Worm (Caenorhabditis elegans) whole organism, L2 larva: Measurements from ENCODE around the gene srz-83.
A peak's percentile ranks its signal among the peaks of the same experiment; 100 is the strongest.

ENCODE experiments used
- C34F6.9 ChIP-seq: fragments of 150-350 bp; optimal IDR thresholded peaks from 2 replicates; lab custom pipeline; 2014; ENCODE audit warnings: missing biosample characterization, missing genetic modification characterization
- F13H6.1 ChIP-seq: sonication (generic microtip); optimal IDR thresholded peaks from 2 replicates; lab custom pipeline; 2016; ENCODE audit warnings: missing genetic modification characterization, missing compliant biosample characterization
- Y55F3AM.14 ChIP-seq: fragments of 200-800 bp; sonication (Bioruptor generic); optimal IDR thresholded peaks from 2 replicates; lab custom pipeline; 2018; ENCODE audit warnings: mild to moderate bottlenecking, missing genetic modification characterization, missing compliant biosample characterization
- ZK546.5 ChIP-seq: sonication (generic microtip); optimal IDR thresholded peaks from 2 replicates; lab custom pipeline; 2017; ENCODE audit warnings: missing biosample characterization, missing genetic modification characterization
- alr-1 ChIP-seq: fragments of 150-350 bp; optimal IDR thresholded peaks from 2 replicates; lab custom pipeline; 2014; ENCODE audit warnings: missing biosample characterization, missing genetic modification characterization
- aly-2 ChIP-seq: fragments of 150-350 bp; optimal IDR thresholded peaks from 2 replicates; lab custom pipeline; 2014; ENCODE audit warnings: missing biosample characterization, missing genetic modification characterization
- ceh-82 ChIP-seq: fragments of 150-350 bp; optimal IDR thresholded peaks from 2 replicates; lab custom pipeline; 2014; ENCODE audit warnings: missing biosample characterization, missing genetic modification characterization
- crh-2 ChIP-seq: sonication (generic microtip); optimal IDR thresholded peaks from 2 replicates; lab custom pipeline; 2017; ENCODE audit warnings: missing biosample characterization, missing genetic modification characterization
- egl-27 ChIP-seq: sonication (generic microtip); optimal IDR thresholded peaks from 3 replicates; lab custom pipeline; 2017; ENCODE audit warnings: missing biosample characterization, missing genetic modification reagents, missing genetic modification characterization
- fos-1 ChIP-seq: fragments of 150-350 bp; optimal IDR thresholded peaks from 2 replicates; lab custom pipeline; 2014; ENCODE audit warnings: missing biosample characterization, missing genetic modification characterization
- gmeb-1 ChIP-seq: fragments of 150-350 bp; optimal IDR thresholded peaks from 2 replicates; lab custom pipeline; 2014; ENCODE audit warnings: missing biosample characterization, missing genetic modification characterization
- lin-11 ChIP-seq: fragments of 150-350 bp; sonication (generic microtip); optimal IDR thresholded peaks from 2 replicates; lab custom pipeline; 2014; ENCODE audit warnings: missing biosample characterization, missing genetic modification characterization, inconsistent platforms, mixed read lengths
- lin-13 ChIP-seq: fragments of 150-350 bp; optimal IDR thresholded peaks from 2 replicates; lab custom pipeline; 2014; ENCODE audit warnings: missing biosample characterization, missing genetic modification reagents, missing genetic modification characterization
- lin-39 ChIP-seq: fragments of 150-350 bp; optimal IDR thresholded peaks from 2 replicates; lab custom pipeline; 2014; ENCODE audit warnings: missing biosample characterization, missing genetic modification reagents, missing genetic modification characterization
- lsy-2 ChIP-seq, 2 experiments: fragments of 150-350 bp in 1 of 2; sonication (generic microtip) in 1 of 2; optimal IDR thresholded peaks; 2 replicates each; lab custom pipeline; 2014 to 2017; ENCODE audit warnings: missing biosample characterization in 2 of 2, missing genetic modification characterization in 2 of 2
- mab-5 ChIP-seq: fragments of 150-350 bp; optimal IDR thresholded peaks from 2 replicates; lab custom pipeline; 2014; ENCODE audit warnings: missing biosample characterization, missing genetic modification characterization
- mbf-1 ChIP-seq: sonication (generic microtip); optimal IDR thresholded peaks from 2 replicates; lab custom pipeline; 2017; ENCODE audit warnings: missing biosample characterization, missing genetic modification characterization
- mdl-1 ChIP-seq, 2 experiments: fragments of 150-350 bp in 1 of 2; sonication (generic microtip) in 1 of 2; optimal IDR thresholded peaks; 2 replicates each; lab custom pipeline; 2017; ENCODE audit warnings: missing biosample characterization in 2 of 2, missing genetic modification characterization in 2 of 2
- nhr-10 ChIP-seq: sonication (generic microtip); optimal IDR thresholded peaks from 2 replicates; lab custom pipeline; 2017; ENCODE audit warnings: missing biosample characterization, missing genetic modification characterization
- nhr-11 ChIP-seq: fragments of 150-350 bp; optimal IDR thresholded peaks from 2 replicates; lab custom pipeline; 2014; ENCODE audit warnings: missing biosample characterization, missing genetic modification characterization
- nhr-129 ChIP-seq: fragments of 150-350 bp; optimal IDR thresholded peaks from 2 replicates; lab custom pipeline; 2014; ENCODE audit warnings: missing biosample characterization, missing genetic modification characterization
- nhr-21 ChIP-seq: fragments of 150-350 bp; optimal IDR thresholded peaks from 2 replicates; lab custom pipeline; 2014; ENCODE audit warnings: missing biosample characterization, missing genetic modification characterization
- nhr-25 ChIP-seq: fragments of 150-350 bp; sonication (generic microtip); optimal IDR thresholded peaks from 3 replicates; lab custom pipeline; 2014; ENCODE audit warnings: missing biosample characterization, missing genetic modification characterization
- nhr-6 ChIP-seq: fragments of 150-350 bp; optimal IDR thresholded peaks from 2 replicates; lab custom pipeline; 2014; ENCODE audit warnings: missing biosample characterization, missing genetic modification characterization
- nhr-77 ChIP-seq: fragments of 150-350 bp; optimal IDR thresholded peaks from 2 replicates; lab custom pipeline; 2014; ENCODE audit warnings: missing biosample characterization, missing genetic modification characterization
- sem-4 ChIP-seq: fragments of 150-350 bp; optimal IDR thresholded peaks from 2 replicates; lab custom pipeline; 2014; ENCODE audit warnings: missing biosample characterization, missing genetic modification reagents, missing genetic modification characterization
- skn-1 ChIP-seq: sonication (generic microtip); optimal IDR thresholded peaks from 2 replicates; lab custom pipeline; 2017; ENCODE audit warnings: missing biosample characterization, missing genetic modification characterization
- sma-9 ChIP-seq, 2 experiments: fragments of 150-350 bp in 1 of 2; sonication (generic microtip) in 1 of 2; optimal IDR thresholded peaks; 2 replicates each; lab custom pipeline; 2014 to 2016; ENCODE audit warnings: missing genetic modification characterization in 2 of 2, mild to moderate bottlenecking in 1 of 2, missing biosample characterization in 1 of 2, missing compliant biosample characterization in 1 of 2, missing genetic modification reagents in 1 of 2, moderate library complexity in 1 of 2
- snpc-4 ChIP-seq: fragments of 150-350 bp; optimal IDR thresholded peaks from 2 replicates; lab custom pipeline; 2014; ENCODE audit warnings: missing biosample characterization, missing genetic modification characterization
- unc-55 ChIP-seq: fragments of 150-350 bp; sonication (generic microtip); optimal IDR thresholded peaks from 3 replicates; lab custom pipeline; 2014; ENCODE audit warnings: missing biosample characterization, missing genetic modification reagents, missing genetic modification characterization
- unc-62 ChIP-seq: fragments of 150-350 bp; optimal IDR thresholded peaks from 2 replicates; lab custom pipeline; 2014; ENCODE audit warnings: missing biosample characterization, missing genetic modification reagents, missing genetic modification characterization
- zag-1 ChIP-seq: fragments of 150-350 bp; optimal IDR thresholded peaks from 2 replicates; lab custom pipeline; 2014; ENCODE audit warnings: missing biosample characterization, missing genetic modification characterization
- ztf-1 ChIP-seq: fragments of 200-800 bp; sonication (Bioruptor generic); conservative IDR thresholded peaks from 2 replicates; pipeline ENCODE4 v1.3.6; 2022; ENCODE audit warnings: missing genetic modification characterization, missing compliant biosample characterization
- ztf-11 ChIP-seq: sonication (generic microtip); optimal IDR thresholded peaks from 2 replicates; lab custom pipeline; 2017; ENCODE audit warnings: missing biosample characterization, missing genetic modification characterization
- ztf-4 ChIP-seq: fragments of 150-350 bp; optimal IDR thresholded peaks from 2 replicates; lab custom pipeline; 2014; ENCODE audit warnings: missing biosample characterization, missing genetic modification characterization

Gene srz-83

DNA sequence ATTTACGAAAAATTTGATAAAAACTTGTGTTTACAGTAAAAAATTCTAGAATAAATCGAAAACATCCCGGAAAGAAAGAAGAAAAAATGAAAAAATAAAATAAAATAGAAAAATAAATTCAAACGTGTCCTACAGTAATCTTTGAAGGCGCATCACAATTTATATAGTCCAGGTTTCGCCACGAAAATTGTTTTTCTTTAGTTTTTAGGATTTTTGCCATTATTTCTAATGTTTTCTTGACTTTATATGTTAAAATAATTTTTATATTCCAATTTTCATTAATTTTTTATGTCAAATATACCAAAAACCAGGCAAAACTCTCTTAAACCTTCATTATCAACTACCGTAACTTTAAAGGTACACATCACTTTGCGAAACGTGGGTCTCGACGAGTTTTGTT lies 13.3 kb downstream of the srz-83 start:
- no peak for TF ChIP-seq unc-62 (GFP tag; lab: Kevin White, UChicago)
- no peak for TF ChIP-seq lin-13
- TF ChIP-seq unc-55 = no peak
- TF ChIP-seq mbf-1 (tag; lab: Kevin White, UChicago) = no peak
- no peak for TF ChIP-seq aly-2 (tag; lab: Kevin White, UChicago)
- TF ChIP-seq ztf-1 (GFP tag; lab: Robert Waterston, UW) = no peak
- TF ChIP-seq egl-27 (tag; lab: Kevin White, UChicago) = no peak
- no peak for TF ChIP-seq Y55F3AM.14 (GFP tag; lab: Kevin White, UChicago)
- TF ChIP-seq nhr-10 (tag; lab: Kevin White, UChicago) = no peak
- TF ChIP-seq nhr-6 (tag; lab: Kevin White, UChicago) = no peak
- TF ChIP-seq nhr-77 (tag; lab: Kevin White, UChicago) = no peak
- TF ChIP-seq ztf-4 = no peak
- no peak for TF ChIP-seq F13H6.1 (tag; lab: Kevin White, UChicago)
- TF ChIP-seq nhr-11 (tag; lab: Kevin White, UChicago) = no peak
- TF ChIP-seq fos-1 (tag; lab: Kevin White, UChicago) = no peak
- TF ChIP-seq mab-5 (tag; lab: Kevin White, UChicago) = no peak
- TF ChIP-seq lin-11 (tag; lab: Kevin White, UChicago) = no peak
- TF ChIP-seq lin-39 (tag; lab: Kevin White, UChicago) = no peak
- TF ChIP-seq, all 48 proteins: peak for 0

DNA sequence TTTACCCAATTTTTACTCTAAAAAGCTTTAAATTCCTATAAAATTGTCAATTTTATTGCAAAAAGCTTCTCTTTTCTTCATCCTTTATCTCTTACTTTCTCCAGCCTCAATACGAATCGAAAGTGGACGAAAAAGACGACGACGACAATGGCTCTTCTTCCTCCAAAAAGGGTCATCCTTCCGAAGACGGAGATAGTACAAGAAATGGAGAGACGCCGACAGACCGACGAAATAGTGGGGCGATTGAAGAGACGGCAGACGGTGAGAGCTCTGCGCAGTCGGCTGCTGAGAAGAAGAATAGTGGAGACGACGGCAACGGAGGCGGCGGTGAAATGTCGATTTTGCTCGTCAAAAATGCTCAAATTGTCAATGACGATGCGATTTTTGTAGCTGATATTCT lies 15.1 kb downstream of the srz-83 start:
- TF ChIP-seq sma-9 (GFP tag; optimal IDR thresholded peaks at IDR 0.05; lab: Kevin White, UChicago) = peak; percentile 8
- TF ChIP-seq sma-9 (tag; optimal IDR thresholded peaks at IDR 0.05; lab: Kevin White, UChicago) = no peak
- no peak for TF ChIP-seq Y55F3AM.14 (GFP tag; lab: Kevin White, UChicago)
- TF ChIP-seq nhr-11 (tag; lab: Kevin White, UChicago) = no peak
- peak; percentile 51 for TF ChIP-seq unc-55
- peak; percentile 53 for TF ChIP-seq zag-1 (tag; lab: Kevin White, UChicago)
- peak; percentile 35 for TF ChIP-seq egl-27 (tag; lab: Kevin White, UChicago)
- TF ChIP-seq nhr-77 (tag; lab: Kevin White, UChicago) = no peak
- TF ChIP-seq lin-11 (tag; lab: Kevin White, UChicago) = no peak
- TF ChIP-seq snpc-4 = peak; percentile 93
- peak; percentile 43 for TF ChIP-seq F13H6.1 (tag; lab: Kevin White, UChicago)
- peak; percentile 52 for TF ChIP-seq C34F6.9
- TF ChIP-seq sem-4 (tag; lab: Kevin White, UChicago) = peak; percentile 47
- TF ChIP-seq gmeb-1 (tag; lab: Kevin White, UChicago) = peak; percentile 29
- peak; percentile 20 to 62 for TF ChIP-seq lsy-2 (tag; optimal IDR thresholded peaks at IDR 0.05; lab: Kevin White, UChicago)
- TF ChIP-seq mab-5 (tag; lab: Kevin White, UChicago) = peak; percentile 24

DNA sequence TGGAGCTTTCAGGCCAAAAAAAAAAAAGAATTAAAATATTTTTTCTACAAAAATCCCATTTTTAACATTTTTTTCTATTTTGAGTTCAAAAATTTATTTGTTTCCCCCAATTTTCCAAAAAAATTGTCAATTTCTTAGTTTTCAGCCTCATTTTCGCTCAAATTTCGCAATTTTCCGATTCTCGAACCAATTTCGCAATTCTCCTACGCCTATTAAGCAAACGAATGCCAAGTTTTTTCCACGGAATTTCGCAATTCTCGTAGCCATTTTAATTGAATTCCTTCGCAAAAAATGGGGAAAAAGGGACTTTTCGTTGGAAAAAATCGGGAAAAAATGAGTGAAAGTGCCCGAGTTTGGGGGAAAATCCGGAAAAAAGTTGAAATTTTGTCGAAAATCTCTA lies 16.1 kb downstream of the srz-83 start:
- TF ChIP-seq mab-5 (tag; lab: Kevin White, UChicago) (no peak), ztf-11 (no peak), ceh-82 (peak; percentile 4), C34F6.9 (no peak), nhr-25 (tag; lab: Kevin White, UChicago) (no peak), skn-1 (tag; lab: Kevin White, UChicago) (no peak), unc-55 (peak; percentile 76), nhr-21 (tag; lab: Kevin White, UChicago) (no peak), alr-1 (tag; lab: Kevin White, UChicago) (no peak), nhr-11 (tag; lab: Kevin White, UChicago) (no peak), nhr-6 (tag; lab: Kevin White, UChicago) (no peak)
- TF ChIP-seq, all 48 proteins: peak for 2

DNA sequence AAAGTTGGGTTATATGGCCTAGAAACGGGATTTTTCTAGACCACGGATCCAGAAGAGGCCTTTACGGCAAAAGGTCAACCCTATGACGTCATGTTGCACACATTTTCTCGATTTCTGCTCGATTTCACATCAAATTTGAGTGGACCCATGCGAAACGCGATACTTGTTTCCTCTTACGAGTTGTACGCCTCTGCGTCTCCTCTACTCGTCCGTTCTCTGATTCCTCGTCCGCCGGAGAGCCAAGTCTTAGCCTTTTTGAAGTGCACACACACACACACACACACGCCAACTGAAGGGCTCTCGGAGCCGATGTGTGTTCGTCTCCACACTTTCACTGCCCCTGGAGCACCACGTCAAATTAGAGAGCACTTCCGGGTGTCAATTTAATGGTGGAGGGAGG lies 16.7 kb downstream of the srz-83 start:
- TF ChIP-seq nhr-129 (tag; lab: Kevin White, UChicago) (peak; percentile 28), mdl-1 (tag; optimal IDR thresholded peaks at IDR 0.05; lab: Kevin White, UChicago) (peak in 1 of 2 experiments; percentile 18), nhr-21 (tag; lab: Kevin White, UChicago) (no peak), crh-2 (tag; lab: Kevin White, UChicago) (peak; percentile 10), skn-1 (tag; lab: Kevin White, UChicago) (no peak), unc-55 (peak; percentile 31), ZK546.5 (tag; lab: Kevin White, UChicago) (no peak), zag-1 (tag; lab: Kevin White, UChicago) (peak; percentile 39), sma-9 (GFP tag; optimal IDR thresholded peaks at IDR 0.05; lab: Kevin White, UChicago) (peak; percentile 31), sma-9 (tag; optimal IDR thresholded peaks at IDR 0.05; lab: Kevin White, UChicago) (no peak), sem-4 (tag; lab: Kevin White, UChicago) (peak; percentile 12), C34F6.9 (peak; percentile 10), F13H6.1 (tag; lab: Kevin White, UChicago) (peak; percentile 56), lsy-2 (tag; optimal IDR thresholded peaks at IDR 0.05; lab: Kevin White, UChicago) (peak in 1 of 2 experiments; percentile 10)
